Fruit fly (Drosophila melanogaster): Measurements from ENCODE around the gene CG8300.

DNA sequence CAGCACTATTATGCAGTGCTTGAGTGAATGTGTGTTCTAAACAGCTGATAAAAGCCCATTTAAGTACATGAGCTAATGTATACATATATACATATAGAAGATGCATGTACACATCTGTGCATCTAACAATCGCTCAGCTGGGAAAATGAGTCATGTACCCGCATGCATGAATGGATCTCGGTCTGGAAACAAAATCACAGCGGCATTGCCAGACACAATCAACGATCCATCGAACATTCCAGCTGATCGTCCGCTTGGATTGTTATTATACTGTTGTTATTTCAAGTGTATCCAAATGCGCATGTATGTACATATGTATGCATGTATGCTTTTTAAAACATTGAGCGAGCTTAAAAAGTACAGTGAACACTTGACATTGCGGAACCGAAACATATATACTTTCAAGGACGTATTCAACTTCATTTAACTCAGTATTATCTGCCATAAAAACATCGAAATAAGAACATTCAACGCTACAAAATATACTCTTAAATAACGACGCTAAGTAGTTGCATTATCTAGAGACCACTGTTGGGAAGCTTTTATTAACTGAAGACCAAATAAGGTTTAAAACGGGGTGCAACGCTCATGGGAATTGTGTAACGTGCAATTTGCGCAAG is 9.3 kb upstream of the CG8300 start:
- TF ChIP-seq pan (optimal IDR thresholded peaks at IDR 0.05) = no peak
- no peak for TF ChIP-seq usp (GFP tag; optimal IDR thresholded peaks at IDR 0.05)
- TF ChIP-seq psq (optimal IDR thresholded peaks at IDR 0.05) = no peak
- no peak for TF ChIP-seq CG8478 (optimal IDR thresholded peaks at IDR 0.05)

All from whole organism.